Fruit fly (Drosophila melanogaster): ENCODE measurements around the gene Ubc87F.

Gene Ubc87F

DNA sequence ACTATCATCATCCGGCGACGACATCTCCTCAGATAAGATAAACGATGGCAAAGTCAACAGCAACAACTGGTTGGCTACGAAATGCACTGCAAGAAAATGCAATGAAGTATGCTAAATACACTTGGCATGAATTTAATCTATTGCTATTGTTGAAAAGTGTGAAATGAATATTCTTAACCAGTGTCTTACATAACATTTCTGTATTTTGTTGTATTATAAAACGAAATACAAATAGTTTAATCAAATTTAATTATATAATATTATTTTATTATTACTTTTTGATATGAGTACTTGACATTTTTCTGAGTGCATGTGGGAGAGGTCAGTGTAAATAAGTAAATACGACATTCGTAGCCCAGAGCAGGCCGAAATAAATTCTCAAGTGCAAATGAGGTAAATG, 4.4 kb downstream of the Ubc87F start (continued):
- peak; percentile 53 for TF ChIP-seq CG12391 (tag; optimal IDR thresholded peaks at IDR 0.05)
- peak; percentile 56 for TF ChIP-seq CG15601 (tag; optimal IDR thresholded peaks at IDR 0.05)
- no peak for TF ChIP-seq gce (GFP tag; IDR thresholded peaks at IDR 0.05)
- TF ChIP-seq Pdp1 (GFP tag; optimal IDR thresholded peaks at IDR 0.05): peak in 1 of 2 experiments; percentile 32
- TF ChIP-seq CG11723 (GFP tag; optimal IDR thresholded peaks at IDR 0.05): peak; percentile 23
- peak; percentile 48 for TF ChIP-seq CG10267 (tag; optimal IDR thresholded peaks at IDR 0.05)
- peak; percentile 45 for TF ChIP-seq Med (GFP tag)
- TF ChIP-seq en (GFP tag; optimal IDR thresholded peaks at IDR 0.05): no peak
- peak in 1 of 2 experiments; percentile 55 for TF ChIP-seq Hr51 (GFP tag; optimal IDR thresholded peaks at IDR 0.05)
- no peak for TF ChIP-seq MTF-1 (GFP tag; optimal IDR thresholded peaks at IDR 0.05; ENCODE audit: borderline replicate concordance)
- no peak for TF ChIP-seq jumu (GFP tag; optimal IDR thresholded peaks at IDR 0.05)
- no peak for TF ChIP-seq twi (tag; optimal IDR thresholded peaks at IDR 0.05)
- TF ChIP-seq CG11504 (tag; optimal IDR thresholded peaks at IDR 0.05): peak; percentile 35
- no peak for TF ChIP-seq lilli (GFP tag; optimal IDR thresholded peaks at IDR 0.05)
- no peak for TF ChIP-seq Atf6 (GFP tag; IDR thresholded peaks at IDR 0.05)
- peak; percentile 57 for TF ChIP-seq Ptx1 (GFP tag; IDR thresholded peaks at IDR 0.05)
- TF ChIP-seq danr (GFP tag; IDR thresholded peaks at IDR 0.05): 0 out of 2 replicates have a peak, but pooled peaks have one; percentile 7
- peak; percentile 22 for TF ChIP-seq CG1529 (GFP tag; optimal IDR thresholded peaks at IDR 0.05)
- TF ChIP-seq tin (GFP tag; optimal IDR thresholded peaks at IDR 0.05): peak; percentile 4
- TF ChIP-seq tio (GFP tag; optimal IDR thresholded peaks at IDR 0.05): peak; percentile 8
- no peak for TF ChIP-seq GATAe (GFP tag; conservative IDR thresholded peaks at IDR 0.05)
- TF ChIP-seq gsb (GFP tag; IDR thresholded peaks at IDR 0.05): no peak
- TF ChIP-seq CG14860 (GFP tag; IDR thresholded peaks at IDR 0.05; ENCODE audit: partially characterized antibody): no peak
- no peak for TF ChIP-seq peb (GFP tag; IDR thresholded peaks at IDR 0.05)
- peak; percentile 50 for TF ChIP-seq nmo (GFP tag; optimal IDR thresholded peaks at IDR 0.05)
- no peak for TF ChIP-seq HmgZ (tag; optimal IDR thresholded peaks at IDR 0.05)
- peak; percentile 23 for TF ChIP-seq Spps (tag; optimal IDR thresholded peaks at IDR 0.05)
- TF ChIP-seq kah (GFP tag; optimal IDR thresholded peaks at IDR 0.05): no peak
- peak; percentile 27 for TF ChIP-seq CG1602 (GFP tag; optimal IDR thresholded peaks at IDR 0.05)
- TF ChIP-seq fu2 (GFP tag; optimal IDR thresholded peaks at IDR 0.05): no peak
- TF ChIP-seq Mad (GFP tag; optimal IDR thresholded peaks at IDR 0.05): no peak
- peak; percentile 9 for TF ChIP-seq Oli (tag; optimal IDR thresholded peaks at IDR 0.05)
- peak; percentile 62 for TF ChIP-seq CG17359 (tag; optimal IDR thresholded peaks at IDR 0.05)
- TF ChIP-seq CG14050 (GFP tag; IDR thresholded peaks at IDR 0.05): no peak
- peak; percentile 19 for TF ChIP-seq Nf-YC (tag; optimal IDR thresholded peaks at IDR 0.05)
- TF ChIP-seq Mes4 (GFP tag; optimal IDR thresholded peaks at IDR 0.05): no peak
- no peak for TF ChIP-seq slou (GFP tag; optimal IDR thresholded peaks at IDR 0.05)
- peak; percentile 42 for TF ChIP-seq CG8388 (GFP tag; optimal IDR thresholded peaks at IDR 0.05)
- TF ChIP-seq CG8089 (GFP tag; optimal IDR thresholded peaks at IDR 0.05): no peak
- peak; percentile 17 for TF ChIP-seq CG30431 (GFP tag; optimal IDR thresholded peaks at IDR 0.05)
- TF ChIP-seq crc (GFP tag; optimal IDR thresholded peaks at IDR 0.05): no peak
- TF ChIP-seq caup (GFP tag; optimal IDR thresholded peaks at IDR 0.05; ENCODE audit: severe bottlenecking): no peak
- TF ChIP-seq C15 (GFP tag; IDR thresholded peaks at IDR 0.05): no peak
- no peak for TF ChIP-seq bcd (GFP tag; optimal IDR thresholded peaks at IDR 0.05)
- peak; percentile 42 for TF ChIP-seq CG8924 (tag; optimal IDR thresholded peaks at IDR 0.05)
- TF ChIP-seq unc-4 (GFP tag; IDR thresholded peaks at IDR 0.05; ENCODE audit: partially characterized antibody): no peak
- no peak for TF ChIP-seq ac (GFP tag; optimal IDR thresholded peaks at IDR 0.05)
- peak; percentile 15 for TF ChIP-seq az2 (GFP tag; optimal IDR thresholded peaks at IDR 0.05)
- peak; percentile 30 for TF ChIP-seq Fer1 (GFP tag; optimal IDR thresholded peaks at IDR 0.05)
- no peak for TF ChIP-seq Oaz (GFP tag; IDR thresholded peaks at IDR 0.05)
- TF ChIP-seq oc (tag; optimal IDR thresholded peaks at IDR 0.05): peak; percentile 0

All from whole organism, embryonic.